Worm (Caenorhabditis elegans) whole organism, L2 larva: ENCODE data around the gene cex-1.

Experiments
- ama-1 ChIP-seq: fragments of 150-350 bp; optimal IDR thresholded peaks from 2 replicates; lab custom pipeline; 2018; ENCODE audit warnings: inconsistent platforms
- egl-27 ChIP-seq: sonication (generic microtip); optimal IDR thresholded peaks from 3 replicates; lab custom pipeline; 2017; ENCODE audit warnings: missing biosample characterization, missing genetic modification reagents, missing genetic modification characterization

ce11 chrII:5451278-5451677 is 3.8 kb downstream of the cex-1 start:
- TF ChIP-seq egl-27 (tag; lab: Kevin White, UChicago) (no peak), ama-1 (lab: Kevin White, UChicago) (no peak)
